Worm (Caenorhabditis elegans) whole organism, L1 larva: ENCODE data around the gene C10C6.7.

Source experiments
- C16A3.4 ChIP-seq: fragments of 150-350 bp; optimal IDR thresholded peaks from 2 replicates; lab custom pipeline; 2014; ENCODE audit warnings: missing biosample characterization, missing genetic modification characterization
- C34B4.2 ChIP-seq: sonication (generic microtip); optimal IDR thresholded peaks from 2 replicates; lab custom pipeline; 2017; ENCODE audit warnings: mild to moderate bottlenecking, missing genetic modification characterization, missing compliant biosample characterization
- F16B12.6 ChIP-seq: fragments of 150-350 bp; optimal IDR thresholded peaks from 2 replicates; lab custom pipeline; 2014; ENCODE audit warnings: missing biosample characterization, missing genetic modification characterization
- Y116A8C.19 ChIP-seq: sonication (generic microtip); optimal IDR thresholded peaks from 2 replicates; lab custom pipeline; 2016; ENCODE audit warnings: missing compliant biosample characterization, missing genetic modification characterization, borderline replicate concordance
- aha-1 ChIP-seq: fragments of 150-350 bp; optimal IDR thresholded peaks from 2 replicates; lab custom pipeline; 2014; ENCODE audit warnings: missing biosample characterization, missing genetic modification characterization
- aly-2 ChIP-seq: fragments of 150-350 bp; optimal IDR thresholded peaks from 2 replicates; lab custom pipeline; 2014; ENCODE audit warnings: missing biosample characterization, missing genetic modification characterization
- ama-1 ChIP-seq: fragments of 150-350 bp; optimal IDR thresholded peaks from 2 replicates; lab custom pipeline; 2014
- blmp-1 ChIP-seq: fragments of 150-350 bp; optimal IDR thresholded peaks from 2 replicates; lab custom pipeline; 2014; ENCODE audit warnings: missing biosample characterization, missing genetic modification characterization
- ceh-82 ChIP-seq, 3 experiments: fragments of 150-350 bp in 1 of 3; sonication (generic microtip) in 2 of 3; optimal IDR thresholded peaks; 2 replicates each; lab custom pipeline; 2014 to 2017; ENCODE audit warnings: missing biosample characterization in 3 of 3, missing genetic modification characterization in 3 of 3
- dpl-1 ChIP-seq, 3 experiments: fragments of 150-350 bp in 2 of 3; sonication (generic microtip) in 1 of 3; optimal IDR thresholded peaks; 2 replicates each; lab custom pipeline; 2014 to 2017; ENCODE audit warnings: missing biosample characterization in 3 of 3, missing genetic modification characterization in 3 of 3, missing genetic modification reagents in 3 of 3
- efl-1 ChIP-seq, 4 experiments: fragments of 150-350 bp; optimal IDR thresholded peaks in 3 of 4; peaks in 1 of 4; 1 replicate in 1 of 4; 2 replicates in 3 of 4; lab custom pipeline; 2014; ENCODE audit warnings: missing biosample characterization in 2 of 4, missing genetic modification characterization in 2 of 4, missing genetic modification reagents in 2 of 4
- efl-3 ChIP-seq: fragments of 200-800 bp; sonication (Bioruptor generic); optimal IDR thresholded peaks from 2 replicates; lab custom pipeline; 2018; ENCODE audit warnings: mild to moderate bottlenecking, missing genetic modification characterization, missing compliant biosample characterization
- egl-27 ChIP-seq, 2 experiments: fragments of 150-350 bp in 1 of 2; sonication (generic microtip); optimal IDR thresholded peaks; 3 replicates each; lab custom pipeline; 2017 to 2018; ENCODE audit warnings: missing biosample characterization in 2 of 2, missing genetic modification characterization in 2 of 2, missing genetic modification reagents in 2 of 2
- elt-3 ChIP-seq, 6 experiments: fragments of 150-350 bp in 1 of 6; sonication (generic microtip); optimal IDR thresholded peaks; 2 replicates each; lab custom pipeline; 2017 to 2018; ENCODE audit warnings: missing biosample characterization in 6 of 6, missing genetic modification characterization in 6 of 6, inconsistent platforms in 1 of 6
- ets-5 ChIP-seq: fragments of 200-800 bp; sonication (Bioruptor generic); IDR thresholded peaks from 2 replicates; pipeline ENCODE4 v1.3.6; 2022; ENCODE audit warnings: missing genetic modification characterization, missing compliant biosample characterization
- fkh-10 ChIP-seq: sonication (generic microtip); optimal IDR thresholded peaks from 2 replicates; lab custom pipeline; 2017; ENCODE audit warnings: missing biosample characterization, missing genetic modification reagents, missing genetic modification characterization
- fkh-4 ChIP-seq: sonication (generic microtip); optimal IDR thresholded peaks from 2 replicates; lab custom pipeline; 2016; ENCODE audit warnings: missing compliant biosample characterization, missing genetic modification characterization, borderline replicate concordance
- fkh-8 ChIP-seq: sonication (generic microtip); optimal IDR thresholded peaks from 2 replicates; lab custom pipeline; 2016; ENCODE audit warnings: mild to moderate bottlenecking, missing genetic modification characterization, missing compliant biosample characterization
- fos-1 ChIP-seq: fragments of 150-350 bp; optimal IDR thresholded peaks from 2 replicates; lab custom pipeline; 2014; ENCODE audit warnings: missing biosample characterization, missing genetic modification characterization
- hlh-4 ChIP-seq: sonication (generic microtip); optimal IDR thresholded peaks from 2 replicates; lab custom pipeline; 2016; ENCODE audit warnings: mild to moderate bottlenecking, missing genetic modification characterization, missing compliant biosample characterization
- hpl-2 ChIP-seq: fragments of 150-350 bp; optimal IDR thresholded peaks from 2 replicates; lab custom pipeline; 2014; ENCODE audit warnings: missing biosample characterization, missing genetic modification reagents, missing genetic modification characterization
- irx-1 ChIP-seq: sonication (generic microtip); optimal IDR thresholded peaks from 2 replicates; lab custom pipeline; 2016; ENCODE audit warnings: missing genetic modification characterization, missing compliant biosample characterization
- isw-1 ChIP-seq: fragments of 200-800 bp; sonication (Bioruptor generic); IDR thresholded peaks from 2 replicates; pipeline ENCODE4 v1.3.6; 2022; ENCODE audit warnings: missing genetic modification characterization, missing compliant biosample characterization
- lin-13 ChIP-seq: fragments of 150-350 bp; optimal IDR thresholded peaks from 2 replicates; lab custom pipeline; 2014; ENCODE audit warnings: missing biosample characterization, missing genetic modification reagents, missing genetic modification characterization
- lin-35 ChIP-seq, 2 experiments: fragments of 150-350 bp; optimal IDR thresholded peaks; 2 replicates each; lab custom pipeline; 2014; ENCODE audit warnings: missing biosample characterization in 2 of 2, missing genetic modification characterization in 2 of 2, missing genetic modification reagents in 2 of 2
- lin-39 ChIP-seq: fragments of 150-350 bp; optimal IDR thresholded peaks from 2 replicates; lab custom pipeline; 2014; ENCODE audit warnings: missing biosample characterization, missing genetic modification reagents, missing genetic modification characterization
- lsy-2 ChIP-seq, 2 experiments: fragments of 150-350 bp; optimal IDR thresholded peaks; 2 replicates each; lab custom pipeline; 2014; ENCODE audit warnings: missing biosample characterization in 2 of 2, missing genetic modification characterization in 2 of 2
- mab-9 ChIP-seq: fragments of 200-800 bp; sonication (Bioruptor generic); IDR thresholded peaks from 2 replicates; pipeline ENCODE4 v1.3.6; 2022; ENCODE audit warnings: missing genetic modification reagents, missing genetic modification characterization, missing compliant biosample characterization
- mef-2 ChIP-seq: fragments of 150-350 bp; optimal IDR thresholded peaks from 2 replicates; lab custom pipeline; 2014; ENCODE audit warnings: missing biosample characterization, missing genetic modification characterization
- nhr-11 ChIP-seq: fragments of 150-350 bp; optimal IDR thresholded peaks from 2 replicates; lab custom pipeline; 2014; ENCODE audit warnings: missing biosample characterization, missing genetic modification characterization
- nhr-12 ChIP-seq: sonication (generic microtip); optimal IDR thresholded peaks from 2 replicates; lab custom pipeline; 2017; ENCODE audit warnings: missing biosample characterization, missing genetic modification characterization
- nhr-19 ChIP-seq: fragments of 200-800 bp; sonication (Bioruptor generic); conservative IDR thresholded peaks from 2 replicates; pipeline ENCODE4 v1.3.6; 2022; ENCODE audit warnings: missing genetic modification characterization, missing compliant biosample characterization
- nhr-20 ChIP-seq: sonication (generic microtip); optimal IDR thresholded peaks from 2 replicates; lab custom pipeline; 2016; ENCODE audit warnings: mild to moderate bottlenecking, missing genetic modification characterization, missing compliant biosample characterization
- nhr-28 ChIP-seq: fragments of 150-350 bp; optimal IDR thresholded peaks from 2 replicates; lab custom pipeline; 2014; ENCODE audit warnings: missing biosample characterization, missing genetic modification characterization
- nhr-47 ChIP-seq: sonication (generic microtip); optimal IDR thresholded peaks from 2 replicates; lab custom pipeline; 2016; ENCODE audit warnings: mild to moderate bottlenecking, missing genetic modification characterization, moderate library complexity, missing compliant biosample characterization
- nhr-76 ChIP-seq: sonication (generic microtip); optimal IDR thresholded peaks from 2 replicates; lab custom pipeline; 2017; ENCODE audit warnings: missing biosample characterization, missing genetic modification characterization
- nhr-84 ChIP-seq: sonication (generic microtip); optimal IDR thresholded peaks from 2 replicates; lab custom pipeline; 2017; ENCODE audit warnings: missing biosample characterization, missing genetic modification characterization
- nhr-85 ChIP-seq: sonication (generic microtip); peaks from one replicate; lab custom pipeline; 2016; ENCODE audit warnings: missing genetic modification characterization, inconsistent platforms, missing compliant biosample characterization
- pag-3 ChIP-seq: sonication (generic microtip); optimal IDR thresholded peaks from 2 replicates; lab custom pipeline; 2017; ENCODE audit warnings: missing genetic modification characterization, mild to moderate bottlenecking, missing compliant biosample characterization, antibody characterized with exemption, borderline replicate concordance; ENCODE audit not compliant: insufficient read depth
- pax-3 ChIP-seq: fragments of 200-800 bp; sonication (Bioruptor generic); optimal IDR thresholded peaks from 2 replicates; lab custom pipeline; 2018; ENCODE audit warnings: mild to moderate bottlenecking, missing genetic modification characterization, moderate library complexity, missing compliant biosample characterization
- rnt-1 ChIP-seq: sonication (generic microtip); optimal IDR thresholded peaks from 2 replicates; lab custom pipeline; 2016; ENCODE audit warnings: mild to moderate bottlenecking, missing genetic modification characterization, moderate library complexity, missing compliant biosample characterization
- snu-23 ChIP-seq: sonication (generic microtip); optimal IDR thresholded peaks from 2 replicates; lab custom pipeline; 2016; ENCODE audit warnings: missing genetic modification characterization, missing compliant biosample characterization
- sox-4 ChIP-seq: sonication (generic microtip); optimal IDR thresholded peaks from 2 replicates; lab custom pipeline; 2016; ENCODE audit warnings: missing genetic modification characterization, missing compliant biosample characterization
- sptf-1 ChIP-seq: fragments of 150-350 bp; optimal IDR thresholded peaks from 2 replicates; lab custom pipeline; 2014; ENCODE audit warnings: missing biosample characterization, missing genetic modification characterization
- unc-62 ChIP-seq: fragments of 150-350 bp; optimal IDR thresholded peaks from 2 replicates; lab custom pipeline; 2014; ENCODE audit warnings: missing biosample characterization, missing genetic modification reagents, missing genetic modification characterization
- unc-98 ChIP-seq: fragments of 200-800 bp; sonication (Bioruptor generic); IDR thresholded peaks from 2 replicates; pipeline ENCODE4 v1.3.6; 2022; ENCODE audit warnings: missing genetic modification characterization, missing compliant biosample characterization
- xbp-1 ChIP-seq: sonication (generic microtip); optimal IDR thresholded peaks from 2 replicates; lab custom pipeline; 2016; ENCODE audit warnings: missing genetic modification characterization, missing compliant biosample characterization
- zag-1 ChIP-seq: fragments of 150-350 bp; optimal IDR thresholded peaks from 2 replicates; lab custom pipeline; 2014; ENCODE audit warnings: missing biosample characterization, missing genetic modification characterization
- zip-4 ChIP-seq: fragments of 200-800 bp; sonication (Bioruptor generic); optimal IDR thresholded peaks from 2 replicates; lab custom pipeline; 2018; ENCODE audit warnings: mild to moderate bottlenecking, missing genetic modification characterization, moderate library complexity, missing compliant biosample characterization

C10C6.7 gene

ce11 chrIV:11493899-11494298, 26.6 kb upstream of the C10C6.7 start:
- TF ChIP-seq elt-3 (tag; optimal IDR thresholded peaks at IDR 0.05; lab: Kevin White, UChicago) (peak in 1 of 6 experiments; percentile 71), nhr-85 (peak; percentile 49), fos-1 (no peak), egl-27 (tag; optimal IDR thresholded peaks at IDR 0.05; lab: Kevin White, UChicago) (peak in 1 of 2 experiments; percentile 5), lin-35 (GFP tag; optimal IDR thresholded peaks at IDR 0.05; lab: Kevin White, UChicago) (peak in 1 of 2 experiments; percentile 8), zip-4 (no peak), xbp-1 (no peak), snu-23 (GFP tag; lab: Kevin White, UChicago) (peak; percentile 1), fkh-10 (GFP tag; lab: Kevin White, UChicago) (no peak), aha-1 (tag; lab: Kevin White, UChicago) (no peak), efl-1 (optimal IDR thresholded peaks at IDR 0.05; lab: Kevin White, UChicago) (no peak), efl-1 (GFP tag; optimal IDR thresholded peaks at IDR 0.05 in 1 of 2; lab: Kevin White, UChicago) (peak in 1 of 2 experiments; percentile 8), nhr-47 (tag; lab: Kevin White, UChicago) (no peak), blmp-1 (tag; lab: Kevin White, UChicago) (peak; percentile 90)

- TF ChIP-seq lin-13 (GFP tag; lab: Kevin White, UChicago) (no peak), irx-1 (tag; lab: Kevin White, UChicago) (no peak), nhr-12 (tag; lab: Kevin White, UChicago) (no peak), nhr-11 (no peak), fkh-8 (tag; lab: Kevin White, UChicago) (no peak), isw-1 (no peak), nhr-28 (tag; lab: Kevin White, UChicago) (no peak), dpl-1 (GFP tag; optimal IDR thresholded peaks at IDR 0.05; lab: Kevin White, UChicago) (no peak), snu-23 (GFP tag; lab: Kevin White, UChicago) (no peak), zag-1 (no peak), unc-62 (no peak), pax-3 (tag; lab: Kevin White, UChicago) (no peak), nhr-20 (no peak), mef-2 (tag; lab: Kevin White, UChicago) (no peak), nhr-76 (no peak), pag-3 (tag; lab: Kevin White, UChicago) (no peak), ceh-82 (tag; optimal IDR thresholded peaks at IDR 0.05; lab: Kevin White, UChicago) (no peak), hlh-4 (tag; lab: Kevin White, UChicago) (no peak), mab-9 (no peak), nhr-84 (tag; lab: Kevin White, UChicago) (no peak), Y116A8C.19 (tag; lab: Kevin White, UChicago) (no peak), efl-3 (no peak), C34B4.2 (tag; lab: Kevin White, UChicago) (no peak), aly-2 (tag; lab: Kevin White, UChicago) (no peak), nhr-47 (tag; lab: Kevin White, UChicago) (no peak), lin-35 (GFP tag; optimal IDR thresholded peaks at IDR 0.05; lab: Kevin White, UChicago) (peak in 1 of 2 experiments; percentile 6), efl-1 (optimal IDR thresholded peaks at IDR 0.05; lab: Kevin White, UChicago) (no peak), efl-1 (GFP tag; optimal IDR thresholded peaks at IDR 0.05 in 1 of 2; lab: Kevin White, UChicago) (peak in 1 of 2 experiments; percentile 80), sox-4 (tag; lab: Kevin White, UChicago) (no peak), C16A3.4 (no peak), nhr-85 (peak; percentile 57), elt-3 (tag; optimal IDR thresholded peaks at IDR 0.05; lab: Kevin White, UChicago) (peak in 2 of 6 experiments; percentile 1 to 61)
These were observed 25.0 kb upstream of the C10C6.7 start for ce11 chrIV:11492345-11492744.

- no peak for TF ChIP-seq Y116A8C.19 (tag; lab: Kevin White, UChicago)
- TF ChIP-seq hlh-4 (tag; lab: Kevin White, UChicago), result no peak
- no peak for TF ChIP-seq xbp-1
- TF ChIP-seq ets-5, result no peak
- peak; percentile 36; the same call in 1 of the 2 replicates for TF ChIP-seq nhr-19 (GFP tag; lab: Robert Waterston, UW)
- no peak for TF ChIP-seq nhr-28 (tag; lab: Kevin White, UChicago)
- no peak for TF ChIP-seq unc-98 (GFP tag; lab: Robert Waterston, UW)
- peak in 1 of 2 experiments; percentile 60 for TF ChIP-seq lsy-2 (tag; optimal IDR thresholded peaks at IDR 0.05; lab: Kevin White, UChicago)
- no peak for TF ChIP-seq lin-39 (tag; lab: Kevin White, UChicago)
- no peak for TF ChIP-seq sptf-1 (tag; lab: Kevin White, UChicago)
- no peak for TF ChIP-seq nhr-84 (tag; lab: Kevin White, UChicago)
- no peak for TF ChIP-seq fkh-8 (tag; lab: Kevin White, UChicago)
- no peak for TF ChIP-seq fkh-4 (tag; lab: Kevin White, UChicago)
- no peak for TF ChIP-seq hpl-2 (GFP tag; lab: Kevin White, UChicago)
- no peak for TF ChIP-seq F16B12.6
- TF ChIP-seq rnt-1, result no peak
- TF ChIP-seq ama-1 (lab: Kevin White, UChicago), result no peak
- peak; percentile 94 for TF ChIP-seq blmp-1 (tag; lab: Kevin White, UChicago)
- TF ChIP-seq nhr-20, result peak; percentile 83
- no peak for TF ChIP-seq pax-3 (tag; lab: Kevin White, UChicago)
These were observed 24.1 kb upstream of the C10C6.7 start for ce11 chrIV:11491422-11491821.
